Worm (Caenorhabditis elegans): ENCODE measurements around the gene K10D11.5.

- no peak for TF ChIP-seq nhr-10 (tag; optimal IDR thresholded peaks at IDR 0.05)
- no peak for TF ChIP-seq nhr-77 (tag; optimal IDR thresholded peaks at IDR 0.05)
- TF ChIP-seq nhr-11 (tag; optimal IDR thresholded peaks at IDR 0.05) = no peak
- no peak for TF ChIP-seq skn-1 (tag; optimal IDR thresholded peaks at IDR 0.05)
- no peak for TF ChIP-seq R02D3.7 (tag; optimal IDR thresholded peaks at IDR 0.05)
- TF ChIP-seq mdl-1 (tag; optimal IDR thresholded peaks at IDR 0.05) = no peak
Observed at ce11 chrIV:12975981-12976380, 15.7 kb downstream of the K10D11.5 start, which contains the start of gene dod-17.

Data from whole organism, L4 larva.